Worm (Caenorhabditis elegans) whole organism, late embryonic: ENCODE measurements around the gene F13A2.3.

ENCODE experiments used
- F13H6.1 ChIP-seq: sonication (generic microtip); optimal IDR thresholded peaks from 2 replicates; lab custom pipeline; 2016; ENCODE audit warnings: missing genetic modification characterization, missing compliant biosample characterization
- Y22D7AL.16 ChIP-seq: sonication (generic microtip); optimal IDR thresholded peaks from 2 replicates; lab custom pipeline; 2016; ENCODE audit warnings: missing genetic modification characterization, missing compliant biosample characterization
- ahr-1 ChIP-seq: sonication (generic microtip); optimal IDR thresholded peaks from 2 replicates; lab custom pipeline; 2016; ENCODE audit warnings: missing genetic modification characterization, missing compliant biosample characterization
- ceh-14 ChIP-seq: sonication (generic microtip); optimal IDR thresholded peaks from 2 replicates; lab custom pipeline; 2016; ENCODE audit warnings: missing genotype, missing genetic modification characterization, missing compliant biosample characterization
- ceh-19 ChIP-seq: fragments of 200-800 bp; sonication (Bioruptor generic); optimal IDR thresholded peaks from 2 replicates; lab custom pipeline; 2018; ENCODE audit warnings: mild to moderate bottlenecking, missing genetic modification characterization, missing compliant biosample characterization
- ceh-24 ChIP-seq: sonication (generic microtip); optimal IDR thresholded peaks from 2 replicates; lab custom pipeline; 2016; ENCODE audit warnings: mild to moderate bottlenecking, missing genetic modification characterization, missing compliant biosample characterization
- ceh-31 ChIP-seq: sonication (generic microtip); optimal IDR thresholded peaks from 2 replicates; lab custom pipeline; 2016; ENCODE audit warnings: missing genetic modification characterization, missing compliant biosample characterization
- ceh-45 ChIP-seq: fragments of 200-800 bp; sonication (Bioruptor generic); IDR thresholded peaks from 2 replicates; pipeline ENCODE4 v1.3.6; 2022; ENCODE audit warnings: missing genetic modification reagents, missing genetic modification characterization, missing compliant biosample characterization
- ceh-48 ChIP-seq: sonication (generic microtip); optimal IDR thresholded peaks from 2 replicates; lab custom pipeline; 2016; ENCODE audit warnings: missing genetic modification characterization, inconsistent platforms, missing compliant biosample characterization
- ceh-6 ChIP-seq: fragments of 200-800 bp; sonication (Bioruptor generic); optimal IDR thresholded peaks from 2 replicates; lab custom pipeline; 2018; ENCODE audit warnings: mild to moderate bottlenecking, missing genetic modification characterization, missing compliant biosample characterization
- ceh-9 ChIP-seq: sonication (generic microtip); optimal IDR thresholded peaks from 2 replicates; lab custom pipeline; 2016; ENCODE audit warnings: mild to moderate bottlenecking, missing genetic modification characterization, inconsistent platforms, missing compliant biosample characterization
- che-1 ChIP-seq: sonication (generic microtip); optimal IDR thresholded peaks from 2 replicates; lab custom pipeline; 2016; ENCODE audit warnings: mild to moderate bottlenecking, missing genetic modification characterization, missing compliant biosample characterization
- dmd-4 ChIP-seq: sonication (generic microtip); optimal IDR thresholded peaks from 2 replicates; lab custom pipeline; 2016; ENCODE audit warnings: borderline replicate concordance, missing genetic modification characterization, missing compliant biosample characterization
- elt-2 ChIP-seq: sonication (generic microtip); optimal IDR thresholded peaks from 2 replicates; lab custom pipeline; 2016; ENCODE audit warnings: missing genetic modification reagents, missing genetic modification characterization, missing compliant biosample characterization
- fax-1 ChIP-seq: sonication (generic microtip); optimal IDR thresholded peaks from 2 replicates; lab custom pipeline; 2016; ENCODE audit warnings: missing genotype, missing genetic modification characterization, missing compliant biosample characterization
- fkh-10 ChIP-seq: fragments of 150-350 bp; optimal IDR thresholded peaks from 2 replicates; lab custom pipeline; 2014; ENCODE audit warnings: missing biosample characterization, missing genetic modification reagents, missing genetic modification characterization
- fkh-6 ChIP-seq: sonication (generic microtip); optimal IDR thresholded peaks from 2 replicates; lab custom pipeline; 2016; ENCODE audit warnings: missing genetic modification characterization, missing compliant biosample characterization
- gmeb-2 ChIP-seq: sonication (generic microtip); optimal IDR thresholded peaks from 2 replicates; lab custom pipeline; 2016; ENCODE audit warnings: missing genetic modification characterization, inconsistent platforms, missing compliant biosample characterization
- hlh-13 ChIP-seq: fragments of 200-800 bp; sonication (Bioruptor generic); optimal IDR thresholded peaks from 2 replicates; lab custom pipeline; 2018; ENCODE audit warnings: mild to moderate bottlenecking, missing genetic modification characterization, missing compliant biosample characterization
- hlh-30 ChIP-seq: sonication (generic microtip); optimal IDR thresholded peaks from 2 replicates; lab custom pipeline; 2017; ENCODE audit warnings: antibody characterized with exemption, missing genetic modification characterization, missing compliant biosample characterization; ENCODE audit not compliant: insufficient read depth
- hlh-6 ChIP-seq: sonication (generic microtip); optimal IDR thresholded peaks from 2 replicates; lab custom pipeline; 2016; ENCODE audit warnings: missing genotype, missing genetic modification characterization, missing compliant biosample characterization
- lim-6 ChIP-seq: sonication (generic microtip); optimal IDR thresholded peaks from 2 replicates; lab custom pipeline; 2016; ENCODE audit warnings: missing genetic modification characterization, missing compliant biosample characterization
- lin-11 ChIP-seq: fragments of 200-800 bp; sonication (Bioruptor generic); optimal IDR thresholded peaks from 2 replicates; lab custom pipeline; 2018; ENCODE audit warnings: mild to moderate bottlenecking, missing genetic modification characterization, missing compliant biosample characterization
- mec-3 ChIP-seq: sonication (generic microtip); optimal IDR thresholded peaks from 2 replicates; lab custom pipeline; 2016; ENCODE audit warnings: borderline replicate concordance, missing genetic modification characterization, missing compliant biosample characterization
- nfya-1 ChIP-seq: sonication (generic microtip); optimal IDR thresholded peaks from 2 replicates; lab custom pipeline; 2017; ENCODE audit warnings: missing genetic modification characterization, mild to moderate bottlenecking, missing compliant biosample characterization, antibody characterized with exemption, moderate library complexity
- nhr-11 ChIP-seq: fragments of 150-350 bp; optimal IDR thresholded peaks from 2 replicates; lab custom pipeline; 2014; ENCODE audit warnings: missing biosample characterization, missing genetic modification characterization
- npax-4 ChIP-seq: sonication (generic microtip); optimal IDR thresholded peaks from 2 replicates; lab custom pipeline; 2016; ENCODE audit warnings: missing genetic modification characterization, missing compliant biosample characterization
- pha-2 ChIP-seq: sonication (generic microtip); optimal IDR thresholded peaks from 2 replicates; lab custom pipeline; 2017; ENCODE audit warnings: mild to moderate bottlenecking, missing genetic modification characterization, missing compliant biosample characterization
- pha-4 ChIP-seq: fragments of 150-350 bp; optimal IDR thresholded peaks from 2 replicates; lab custom pipeline; 2018; ENCODE audit warnings: missing biosample characterization, missing genetic modification reagents, missing genetic modification characterization
- ref-2 ChIP-seq: sonication (generic microtip); optimal IDR thresholded peaks from 2 replicates; lab custom pipeline; 2016; ENCODE audit warnings: missing genetic modification characterization, missing compliant biosample characterization
- sdc-2 ChIP-seq: sonication (generic microtip); optimal IDR thresholded peaks from 2 replicates; lab custom pipeline; 2016; ENCODE audit warnings: missing genotype, missing genetic modification characterization, missing compliant biosample characterization
- syd-9 ChIP-seq: sonication (generic microtip); optimal IDR thresholded peaks from 2 replicates; lab custom pipeline; 2016; ENCODE audit warnings: mild to moderate bottlenecking, missing genetic modification characterization, moderate library complexity, missing compliant biosample characterization
- tbx-7 ChIP-seq: sonication (generic microtip); optimal IDR thresholded peaks from 2 replicates; lab custom pipeline; 2016; ENCODE audit warnings: missing genotype, missing genetic modification characterization, missing compliant biosample characterization
- ttx-3 ChIP-seq: sonication (generic microtip); optimal IDR thresholded peaks from 2 replicates; lab custom pipeline; 2016; ENCODE audit warnings: missing genetic modification reagents, missing genetic modification characterization, missing compliant biosample characterization
- unc-86 ChIP-seq: sonication (generic microtip); optimal IDR thresholded peaks from 2 replicates; lab custom pipeline; 2016; ENCODE audit warnings: missing genetic modification characterization, missing compliant biosample characterization

F13A2.3 gene

ce11 chrV:4435411-4435981, 39.3 kb upstream of the F13A2.3 start, which contains the start of gene Y47D7A.13:
TSS of gene Y47D7A.13 (minus strand) at chrV:4435927.
- TF ChIP-seq ceh-24 (tag; lab: Kevin White, UChicago) (no peak), dmd-4 (peak; percentile 39), sdc-2 (no peak), Y22D7AL.16 (tag; lab: Kevin White, UChicago) (no peak), hlh-30 (tag; lab: Kevin White, UChicago) (no peak), mec-3 (no peak), ceh-14 (no peak), unc-86 (no peak)

DNA sequence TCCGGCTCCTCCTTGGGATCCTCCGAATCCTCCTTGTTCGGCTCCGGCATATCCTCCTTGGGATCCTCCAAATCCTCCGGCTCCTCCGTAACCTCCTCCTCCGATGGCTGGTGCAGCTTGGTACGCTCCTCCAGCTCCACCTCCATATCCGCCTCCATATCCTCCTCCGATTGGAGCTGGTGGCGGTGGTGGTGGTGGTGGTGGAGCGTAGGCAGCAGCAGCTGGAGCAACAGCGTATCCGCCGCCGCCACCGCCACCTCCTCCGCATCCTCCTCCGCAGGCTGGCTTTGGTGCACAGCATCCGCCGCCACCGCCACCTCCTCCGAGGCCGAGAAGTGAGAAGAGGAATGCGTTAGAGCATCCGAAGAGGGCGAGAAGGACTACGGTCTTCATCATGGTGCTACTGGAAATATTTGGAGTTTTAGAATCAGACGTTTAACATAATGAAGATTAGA, 36.7 kb upstream of the F13A2.3 start, which contains the start of gene Y47D7A.15:
TSS of gene Y47D7A.15 (minus strand) at position 405 of the 455 bp plus-strand sequence.
- TF ChIP-seq ahr-1 (tag; lab: Kevin White, UChicago) = no peak

ce11 chrV:4429576-4429975, 33.4 kb upstream of the F13A2.3 start, which contains the start of gene Y47D7A.12:
TSS of gene Y47D7A.12 (minus strand) at chrV:4429676.
- TF ChIP-seq tbx-7 (tag; lab: Kevin White, UChicago) (no peak), lin-11 (tag; lab: Kevin White, UChicago) (no peak), ahr-1 (tag; lab: Kevin White, UChicago) (no peak), ceh-45 (no peak), Y22D7AL.16 (tag; lab: Kevin White, UChicago) (no peak), ceh-6 (GFP tag; lab: Kevin White, UChicago) (no peak), nfya-1 (tag; lab: Kevin White, UChicago) (no peak)

ce11 chrV:4428202-4428601, 32.0 kb upstream of the F13A2.3 start, which contains the start of gene Y47D7A.11:
TSS of gene Y47D7A.11 (minus strand) at chrV:4428302.
- TF ChIP-seq syd-9 (tag; lab: Kevin White, UChicago) (no peak), che-1 (no peak), nhr-11 (tag; lab: Kevin White, UChicago) (no peak), hlh-13 (GFP tag; lab: Kevin White, UChicago) (no peak), pha-4 (tag; lab: Kevin White, UChicago) (no peak), fkh-10 (GFP tag; lab: Kevin White, UChicago) (no peak)

- no peak for TF ChIP-seq hlh-6
- no peak for TF ChIP-seq ceh-19 (GFP tag; lab: Kevin White, UChicago)
- no peak for TF ChIP-seq ceh-9 (tag; lab: Kevin White, UChicago)
- no peak for TF ChIP-seq elt-2 (tag; lab: Kevin White, UChicago)
- no peak for TF ChIP-seq sdc-2
- TF ChIP-seq F13H6.1 (tag; lab: Kevin White, UChicago) = no peak
- TF ChIP-seq ceh-48 = no peak
- no peak for TF ChIP-seq ceh-31 (tag; lab: Kevin White, UChicago)
- TF ChIP-seq ceh-45 = no peak
- no peak for TF ChIP-seq fax-1 (tag; lab: Kevin White, UChicago)
- TF ChIP-seq ceh-6 (GFP tag; lab: Kevin White, UChicago) = no peak
- TF ChIP-seq npax-4 (tag; lab: Kevin White, UChicago) = no peak
- TF ChIP-seq pha-2 (tag; lab: Kevin White, UChicago) = no peak
- TF ChIP-seq fkh-6 (tag; lab: Kevin White, UChicago) = no peak
- TF ChIP-seq gmeb-2 = no peak
- no peak for TF ChIP-seq ttx-3 (tag; lab: Kevin White, UChicago)
- TF ChIP-seq lim-6 (tag; lab: Kevin White, UChicago) = no peak
- no peak for TF ChIP-seq ref-2 (tag; lab: Kevin White, UChicago)
Observed at ce11 chrV:4423860-4424401, 27.8 kb upstream of the F13A2.3 start, which contains the start of the genes Y47D7A.9 and Y47D7A.19. TSS of gene Y47D7A.9 (minus strand) at chrV:4423960. TSS of gene Y47D7A.19 (plus strand) at chrV:4424351.
